Worm (Caenorhabditis elegans): ENCODE results near the gene F22F7.2.
"Not testable (repeated sequence)": the region's sequence is repeated elsewhere in the genome, so short reads cannot be mapped to it uniquely, and the experiment has no call there.

Gene F22F7.2

ce11 chrV:2122517-2122916 is at the start of gene F22F7.2:
TSS of gene F22F7.2 (plus strand) at chrV:2122782.
- TF ChIP-seq ets-7 (tag; optimal IDR thresholded peaks at IDR 0.05): no peak
- no peak for TF ChIP-seq sea-1 (GFP tag; conservative IDR thresholded peaks at IDR 0.05)
- TF ChIP-seq ceh-36 (tag; optimal IDR thresholded peaks at IDR 0.05): no peak
- no peak for TF ChIP-seq hmbx-1 (tag; optimal IDR thresholded peaks at IDR 0.05)
- no peak for TF ChIP-seq tra-4 (tag; optimal IDR thresholded peaks at IDR 0.05)
- no peak for TF ChIP-seq aly-1 (tag; optimal IDR thresholded peaks at IDR 0.05)
- TF ChIP-seq pes-1 (GFP tag; IDR thresholded peaks at IDR 0.05): no peak
- TF ChIP-seq hnd-1 (tag; optimal IDR thresholded peaks at IDR 0.05): no peak
- no peak for TF ChIP-seq flt-1 (GFP tag; IDR thresholded peaks at IDR 0.05)
- no peak for TF ChIP-seq tbx-11 (GFP tag; IDR thresholded peaks at IDR 0.05)
- no peak for TF ChIP-seq F13C5.2 (tag; optimal IDR thresholded peaks at IDR 0.05)
- TF ChIP-seq scrt-1 (GFP tag; IDR thresholded peaks at IDR 0.05): no peak
- no peak for TF ChIP-seq ceh-13 (GFP tag; optimal IDR thresholded peaks at IDR 0.05)
- TF ChIP-seq ama-1 (optimal IDR thresholded peaks at IDR 0.05): no peak
- no peak for TF ChIP-seq B0310.2 (tag; optimal IDR thresholded peaks at IDR 0.05)

ce11 chrV:2072807-2073206 is 49.8 kb upstream of the F22F7.2 start, which contains the start of gene Y40B10A.9:
TSS of gene Y40B10A.9 (minus strand) at chrV:2072907.
- no peak for TF ChIP-seq hnd-1 (tag; optimal IDR thresholded peaks at IDR 0.05)
- TF ChIP-seq tra-4 (tag; optimal IDR thresholded peaks at IDR 0.05): no peak
- TF ChIP-seq tbx-37 (GFP tag; conservative IDR thresholded peaks at IDR 0.05): no peak
- no peak for TF ChIP-seq tbx-11 (GFP tag; IDR thresholded peaks at IDR 0.05)
- no peak for TF ChIP-seq aly-1 (tag; optimal IDR thresholded peaks at IDR 0.05)
- TF ChIP-seq hmbx-1 (tag; optimal IDR thresholded peaks at IDR 0.05): no peak

- TF ChIP-seq scrt-1 (GFP tag; IDR thresholded peaks at IDR 0.05) (no peak), B0310.2 (tag; optimal IDR thresholded peaks at IDR 0.05) (no peak), flt-1 (GFP tag; IDR thresholded peaks at IDR 0.05) (no peak), ceh-13 (GFP tag; optimal IDR thresholded peaks at IDR 0.05) (no peak), tbx-37 (GFP tag; conservative IDR thresholded peaks at IDR 0.05) (no peak), ets-7 (tag; optimal IDR thresholded peaks at IDR 0.05) (no peak), ama-1 (optimal IDR thresholded peaks at IDR 0.05) (no peak)
Measured at ce11 chrV:2076043-2076442, 46.5 kb upstream of the F22F7.2 start.

ce11 chrV:2081269-2081668 is 41.3 kb upstream of the F22F7.2 start:
- no peak for TF ChIP-seq pes-1 (GFP tag; IDR thresholded peaks at IDR 0.05)
- no peak for TF ChIP-seq ceh-13 (GFP tag; optimal IDR thresholded peaks at IDR 0.05)
- no peak for TF ChIP-seq flt-1 (GFP tag; IDR thresholded peaks at IDR 0.05)
- TF ChIP-seq sea-1 (GFP tag; conservative IDR thresholded peaks at IDR 0.05): no peak
- TF ChIP-seq tra-4 (tag; optimal IDR thresholded peaks at IDR 0.05): no peak
- no peak for TF ChIP-seq hnd-1 (tag; optimal IDR thresholded peaks at IDR 0.05)
- no peak for TF ChIP-seq hmbx-1 (tag; optimal IDR thresholded peaks at IDR 0.05)

ce11 chrV:2081894-2082293 is 40.7 kb upstream of the F22F7.2 start:
- no peak for TF ChIP-seq ets-7 (tag; optimal IDR thresholded peaks at IDR 0.05)

ce11 chrV:2083869-2084268 is 38.7 kb upstream of the F22F7.2 start:
- no peak for TF ChIP-seq aly-1 (tag; optimal IDR thresholded peaks at IDR 0.05)
- TF ChIP-seq hmbx-1 (tag; optimal IDR thresholded peaks at IDR 0.05): no peak
- no peak for TF ChIP-seq ceh-13 (GFP tag; optimal IDR thresholded peaks at IDR 0.05)
- no peak for TF ChIP-seq ets-7 (tag; optimal IDR thresholded peaks at IDR 0.05)
- TF ChIP-seq hnd-1 (tag; optimal IDR thresholded peaks at IDR 0.05): no peak
- TF ChIP-seq F13C5.2 (tag; optimal IDR thresholded peaks at IDR 0.05): no peak
- no peak for TF ChIP-seq tbx-37 (GFP tag; conservative IDR thresholded peaks at IDR 0.05)
- TF ChIP-seq scrt-1 (GFP tag; IDR thresholded peaks at IDR 0.05): no peak
- TF ChIP-seq ama-1 (optimal IDR thresholded peaks at IDR 0.05): no peak
- no peak for TF ChIP-seq hmg-4 (GFP tag; optimal IDR thresholded peaks at IDR 0.05)

- TF ChIP-seq scrt-1 (GFP tag; IDR thresholded peaks at IDR 0.05): 0 out of 2 replicates have a peak, but pooled peaks have one; percentile 11
Measured at ce11 chrV:2085745-2086267, 36.8 kb upstream of the F22F7.2 start, which contains the start of gene F36F12.3. TSS of gene F36F12.3 (plus strand) at chrV:2085795.

ce11 chrV:2090321-2090720 is 32.3 kb upstream of the F22F7.2 start, which contains the start of gene ztf-28:
TSS of gene ztf-28 (plus strand) at chrV:2090669.
- TF ChIP-seq hmbx-1 (tag; optimal IDR thresholded peaks at IDR 0.05); ets-7 (tag; optimal IDR thresholded peaks at IDR 0.05); flt-1 (GFP tag; IDR thresholded peaks at IDR 0.05): not testable (repeated sequence)

- TF ChIP-seq hmg-4 (GFP tag; optimal IDR thresholded peaks at IDR 0.05): no peak
- TF ChIP-seq tbx-11 (GFP tag; IDR thresholded peaks at IDR 0.05): no peak
- TF ChIP-seq B0310.2 (tag; optimal IDR thresholded peaks at IDR 0.05): no peak
- no peak for TF ChIP-seq hmbx-1 (tag; optimal IDR thresholded peaks at IDR 0.05)
- TF ChIP-seq scrt-1 (GFP tag; IDR thresholded peaks at IDR 0.05): no peak
- TF ChIP-seq ama-1 (optimal IDR thresholded peaks at IDR 0.05): no peak
- no peak for TF ChIP-seq hnd-1 (tag; optimal IDR thresholded peaks at IDR 0.05)
Measured at ce11 chrV:2095204-2095603, 27.4 kb upstream of the F22F7.2 start, which contains the start of gene F36F12.2. TSS of gene F36F12.2 (minus strand) at chrV:2095304.

Data from whole organism, early embryonic.